Worm (Caenorhabditis elegans): ENCODE results near the gene C44B11.1.

Gene C44B11.1

ce11 chrIII:3176775-3177174 is 21.7 kb downstream of the C44B11.1 start:
- no peak for TF ChIP-seq W03F9.2 (tag; optimal IDR thresholded peaks at IDR 0.05)
- TF ChIP-seq dao-5 (tag; optimal IDR thresholded peaks at IDR 0.05) = no peak
- TF ChIP-seq him-1 (tag; optimal IDR thresholded peaks at IDR 0.05) = no peak

ce11 chrIII:3179855-3180254 is 24.8 kb downstream of the C44B11.1 start:
- TF ChIP-seq him-1 (tag; optimal IDR thresholded peaks at IDR 0.05) (no peak), dao-5 (tag; optimal IDR thresholded peaks at IDR 0.05) (no peak), W03F9.2 (tag; optimal IDR thresholded peaks at IDR 0.05) (no peak)

ce11 chrIII:3183377-3183776 is 28.3 kb downstream of the C44B11.1 start, which contains the start of gene lmtr-5:
Gene lmtr-5 (plus strand): TSS chrIII:3183677.
- TF ChIP-seq him-1 (tag; optimal IDR thresholded peaks at IDR 0.05) = no peak
- TF ChIP-seq W03F9.2 (tag; optimal IDR thresholded peaks at IDR 0.05) = no peak
- TF ChIP-seq dao-5 (tag; optimal IDR thresholded peaks at IDR 0.05) = no peak

- no peak for TF ChIP-seq dao-5 (tag; optimal IDR thresholded peaks at IDR 0.05)
- no peak for TF ChIP-seq him-1 (tag; optimal IDR thresholded peaks at IDR 0.05)
- TF ChIP-seq W03F9.2 (tag; optimal IDR thresholded peaks at IDR 0.05) = no peak
Observed at ce11 chrIII:3185232-3185631, 30.2 kb downstream of the C44B11.1 start.

DNA sequence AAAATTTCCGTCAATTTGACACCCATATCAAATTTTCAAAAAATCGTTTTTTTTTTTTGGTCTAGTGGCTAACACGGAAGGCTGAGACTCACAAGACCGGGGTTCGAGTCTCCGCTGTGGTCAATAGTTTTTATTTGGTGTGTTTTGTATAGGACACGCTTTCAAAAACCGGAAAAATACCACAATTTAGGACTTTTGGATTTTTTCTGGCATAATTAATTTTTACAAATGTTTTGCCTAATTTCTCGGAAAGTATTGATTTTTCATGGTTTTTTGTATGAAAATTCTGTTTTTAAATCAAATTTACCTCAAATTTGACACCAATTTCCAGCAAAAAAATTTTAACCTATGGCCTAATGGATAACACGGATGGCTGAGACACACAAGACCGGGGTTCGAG is 30.9 kb downstream of the C44B11.1 start, which contains the start of gene mks-1:
Gene mks-1, plus strand, starts transcription at position 301 of the 400 bp plus-strand sequence.
- TF ChIP-seq dao-5 (tag; optimal IDR thresholded peaks at IDR 0.05) (no peak), W03F9.2 (tag; optimal IDR thresholded peaks at IDR 0.05) (no peak), him-1 (tag; optimal IDR thresholded peaks at IDR 0.05) (no peak)

ce11 chrIII:3188564-3188963 is 33.5 kb downstream of the C44B11.1 start:
- TF ChIP-seq him-1 (tag; optimal IDR thresholded peaks at IDR 0.05) = no peak
- no peak for TF ChIP-seq W03F9.2 (tag; optimal IDR thresholded peaks at IDR 0.05)
- no peak for TF ChIP-seq dao-5 (tag; optimal IDR thresholded peaks at IDR 0.05)

DNA sequence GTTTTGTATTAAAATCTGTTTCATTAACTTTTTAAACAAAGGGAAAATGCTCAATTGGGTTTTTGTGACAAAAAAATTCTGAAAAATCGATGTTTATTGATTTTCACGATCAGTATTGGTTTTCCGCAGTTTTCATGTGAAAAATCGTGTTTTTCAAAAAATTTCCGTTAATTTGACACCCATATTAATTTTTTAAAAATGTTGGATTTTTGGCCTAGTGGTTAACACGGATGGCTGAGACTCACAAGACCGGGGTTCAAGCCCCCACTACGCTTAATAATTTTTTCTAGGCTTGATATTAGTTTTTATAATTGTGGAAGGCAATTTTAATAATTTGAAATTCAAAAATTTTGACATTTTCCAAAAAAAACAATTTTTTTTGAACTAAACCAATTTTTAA is 35.6 kb downstream of the C44B11.1 start:
- no peak for TF ChIP-seq W03F9.2 (tag; optimal IDR thresholded peaks at IDR 0.05)
- TF ChIP-seq him-1 (tag; optimal IDR thresholded peaks at IDR 0.05) = no peak
- TF ChIP-seq dao-5 (tag; optimal IDR thresholded peaks at IDR 0.05) = no peak

DNA sequence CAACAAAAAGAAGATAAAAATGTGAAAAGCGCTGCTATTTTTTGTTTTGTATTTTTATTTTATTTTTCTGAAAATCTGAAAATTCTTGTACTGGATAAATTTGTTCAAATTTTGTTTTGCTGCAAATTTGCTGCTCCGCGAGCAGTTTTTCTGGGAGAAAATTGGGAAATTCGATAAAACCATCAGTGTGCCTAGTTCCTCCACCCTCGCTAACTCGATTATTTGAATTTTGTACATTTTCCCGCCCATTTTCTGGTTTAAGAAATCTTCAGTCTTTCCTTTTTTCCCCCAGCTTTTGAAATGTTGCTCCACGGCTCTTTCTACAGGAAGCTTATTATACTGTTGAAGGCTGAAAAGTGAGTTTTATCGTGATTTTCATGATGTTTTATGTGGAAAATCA is 36.1 kb downstream of the C44B11.1 start, which contains the start of gene R148.8:
Gene R148.8, plus strand, starts transcription at position 301 of the 400 bp plus-strand sequence.
- TF ChIP-seq W03F9.2 (tag; optimal IDR thresholded peaks at IDR 0.05) (no peak), dao-5 (tag; optimal IDR thresholded peaks at IDR 0.05) (no peak), him-1 (tag; optimal IDR thresholded peaks at IDR 0.05) (no peak)

DNA sequence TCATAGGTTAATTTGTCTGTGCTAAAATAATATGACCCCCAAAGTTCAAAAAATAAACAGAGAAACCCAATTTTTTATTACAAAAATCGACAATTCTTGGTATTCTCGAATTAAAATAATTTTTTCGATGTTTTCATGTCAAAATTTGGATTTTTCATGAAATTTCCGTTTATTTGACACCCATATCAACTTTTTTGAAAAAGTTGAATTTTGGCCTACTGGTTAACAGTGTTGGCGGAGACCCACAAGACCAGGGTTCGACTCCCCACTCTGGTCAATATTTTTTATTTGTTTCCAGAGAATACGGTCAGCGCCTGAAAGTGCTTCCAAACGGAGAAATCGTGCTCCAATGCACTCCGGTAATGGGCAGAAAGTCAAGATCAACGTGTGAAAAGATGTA is 36.7 kb downstream of the C44B11.1 start:
- no peak for TF ChIP-seq W03F9.2 (tag; optimal IDR thresholded peaks at IDR 0.05)
- TF ChIP-seq dao-5 (tag; optimal IDR thresholded peaks at IDR 0.05) = no peak
- no peak for TF ChIP-seq him-1 (tag; optimal IDR thresholded peaks at IDR 0.05)

DNA sequence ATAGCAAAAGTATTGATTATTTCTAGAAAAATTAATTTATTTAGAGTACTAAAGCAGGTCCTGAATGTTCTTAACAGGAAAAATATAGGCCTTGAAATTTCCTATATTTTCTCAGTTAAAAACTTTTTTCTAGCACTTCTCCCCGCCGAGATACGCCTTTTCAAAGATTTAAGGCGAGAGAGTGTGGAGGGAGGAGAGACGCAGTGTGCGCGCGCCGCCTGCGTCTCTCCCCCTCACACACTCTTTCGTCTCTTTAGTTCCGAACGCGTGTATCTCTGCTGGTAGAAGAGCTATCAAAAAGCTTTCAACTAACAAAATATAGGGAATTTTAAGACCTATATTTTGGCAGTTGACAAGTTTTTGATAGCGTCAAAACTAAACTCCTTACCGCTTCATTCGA is 42.8 kb downstream of the C44B11.1 start:
- TF ChIP-seq dao-5 (tag; optimal IDR thresholded peaks at IDR 0.05) (no peak), him-1 (tag; optimal IDR thresholded peaks at IDR 0.05) (no peak), W03F9.2 (tag; optimal IDR thresholded peaks at IDR 0.05) (no peak)

- no peak for TF ChIP-seq W03F9.2 (tag; optimal IDR thresholded peaks at IDR 0.05)
- no peak for TF ChIP-seq him-1 (tag; optimal IDR thresholded peaks at IDR 0.05)
Observed at ce11 chrIII:3198307-3198706, 43.2 kb downstream of the C44B11.1 start, which contains the start of gene R148.7. Gene R148.7 (minus strand): TSS chrIII:3198407.

- TF ChIP-seq dao-5 (tag; optimal IDR thresholded peaks at IDR 0.05) (no peak), W03F9.2 (tag; optimal IDR thresholded peaks at IDR 0.05) (no peak), him-1 (tag; optimal IDR thresholded peaks at IDR 0.05) (no peak)
Observed at ce11 chrIII:3199416-3199815, 44.3 kb downstream of the C44B11.1 start, which contains the start of gene heh-1. Gene heh-1 (minus strand): TSS chrIII:3199516.

ce11 chrIII:3200563-3200962 is 45.5 kb downstream of the C44B11.1 start:
- TF ChIP-seq dao-5 (tag; optimal IDR thresholded peaks at IDR 0.05) (no peak), W03F9.2 (tag; optimal IDR thresholded peaks at IDR 0.05) (no peak), him-1 (tag; optimal IDR thresholded peaks at IDR 0.05) (no peak)

DNA sequence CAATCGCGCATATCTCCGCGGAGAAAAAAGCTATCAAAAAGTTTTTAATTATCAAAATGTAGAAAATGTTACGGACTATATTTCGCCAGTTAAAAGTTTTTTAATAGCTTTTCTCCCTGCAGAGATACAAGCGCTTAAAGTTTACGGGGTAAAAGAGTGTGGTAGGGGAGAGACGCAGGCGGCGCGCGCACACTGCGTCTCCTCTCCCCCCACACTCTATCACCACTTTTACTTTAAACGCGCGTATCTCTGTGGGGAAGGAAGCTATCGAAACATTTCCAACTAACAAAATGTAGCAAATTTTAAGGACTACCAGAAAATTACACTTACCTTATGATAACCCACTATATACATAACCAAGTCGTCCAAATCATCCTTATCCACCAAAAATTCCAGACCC is 48.5 kb downstream of the C44B11.1 start:
- TF ChIP-seq him-1 (tag; optimal IDR thresholded peaks at IDR 0.05) (no peak), W03F9.2 (tag; optimal IDR thresholded peaks at IDR 0.05) (no peak), dao-5 (tag; optimal IDR thresholded peaks at IDR 0.05) (no peak)
